Fruit fly (Drosophila melanogaster): ENCODE results near the gene CG1146.

The CG1146 gene

DNA sequence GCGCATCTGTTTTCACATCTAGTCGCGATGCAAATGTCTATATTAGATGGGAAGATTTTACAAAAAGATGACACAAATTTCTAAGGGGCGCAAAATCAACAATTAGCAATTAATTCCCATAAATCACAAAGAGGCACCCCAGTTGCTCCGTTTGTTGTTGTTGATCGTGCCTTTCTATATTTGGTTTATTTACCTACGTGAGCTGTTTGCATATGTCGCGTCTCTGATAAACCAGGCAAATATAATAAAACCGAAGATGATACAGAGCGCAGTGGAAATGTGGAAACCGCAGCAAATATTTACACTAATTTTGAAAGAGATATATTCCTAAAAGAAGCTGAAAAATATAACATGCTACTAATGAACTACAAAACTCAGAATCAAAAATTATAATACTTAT, 834 bp downstream of the CG1146 start (continued):
- no peak for TF ChIP-seq CG31224 (GFP tag; IDR thresholded peaks at IDR 0.05)
- no peak for TF ChIP-seq bowl (GFP tag; IDR thresholded peaks at IDR 0.05)
- peak; percentile 40; the same call in 1 of the 2 replicates for TF ChIP-seq CG17328 (GFP tag; IDR thresholded peaks at IDR 0.05)
- TF ChIP-seq CG7963 (GFP tag; IDR thresholded peaks at IDR 0.05; ENCODE audit: partially characterized antibody) = no peak
- TF ChIP-seq cg (GFP tag; optimal IDR thresholded peaks at IDR 0.05) = no peak
- peak; percentile 21 for TF ChIP-seq CG33213 (GFP tag; optimal IDR thresholded peaks at IDR 0.05)
- TF ChIP-seq pho (GFP tag; optimal IDR thresholded peaks at IDR 0.05) = no peak
- TF ChIP-seq Neu2 (GFP tag; optimal IDR thresholded peaks at IDR 0.05; ENCODE audit: borderline replicate concordance) = no peak
- TF ChIP-seq CG4820 (GFP tag; optimal IDR thresholded peaks at IDR 0.05) = peak; percentile 7
- peak; percentile 20 for TF ChIP-seq CG10654 (GFP tag; optimal IDR thresholded peaks at IDR 0.05)
- peak; percentile 80 for TF ChIP-seq CG7987 (GFP tag; optimal IDR thresholded peaks at IDR 0.05)
- peak; percentile 56 for TF ChIP-seq CG2202 (tag; optimal IDR thresholded peaks at IDR 0.05)
- no peak for TF ChIP-seq Rfx (GFP tag; IDR thresholded peaks at IDR 0.05)
- no peak for TF ChIP-seq fru (optimal IDR thresholded peaks at IDR 0.05)
- no peak for TF ChIP-seq CG32767 (GFP tag; IDR thresholded peaks at IDR 0.05)
- no peak; the same call in 2 of the 3 replicates for TF ChIP-seq otp (GFP tag; IDR thresholded peaks at IDR 0.05)
- TF ChIP-seq fd102C (GFP tag; optimal IDR thresholded peaks at IDR 0.05) = peak; percentile 85
- no peak for TF ChIP-seq CG9817 (tag; optimal IDR thresholded peaks at IDR 0.05)
- TF ChIP-seq CG14050 (GFP tag; IDR thresholded peaks at IDR 0.05) = no peak
- TF ChIP-seq kay (GFP tag; optimal IDR thresholded peaks at IDR 0.05) = no peak
- TF ChIP-seq Camta (GFP tag; optimal IDR thresholded peaks at IDR 0.05) = peak; percentile 62
- TF ChIP-seq hkb (optimal IDR thresholded peaks at IDR 0.05) = no peak
- peak; percentile 59 for TF ChIP-seq hkb (GFP tag; IDR thresholded peaks at IDR 0.05)
- TF ChIP-seq CG11398 (GFP tag; optimal IDR thresholded peaks at IDR 0.05) = no peak
- TF ChIP-seq CG3726 (GFP tag; IDR thresholded peaks at IDR 0.05) = no peak
- TF ChIP-seq CG31441 (GFP tag; IDR thresholded peaks at IDR 0.05) = peak; percentile 40; the same call in 1 of the 2 replicates
- TF ChIP-seq Drgx (GFP tag; IDR thresholded peaks at IDR 0.05) = no peak
- TF ChIP-seq pnt (GFP tag; optimal IDR thresholded peaks at IDR 0.05) = no peak
- TF ChIP-seq CG3281 (GFP tag; optimal IDR thresholded peaks at IDR 0.05) = peak; percentile 46
- no peak for TF ChIP-seq CG14441 (GFP tag; IDR thresholded peaks at IDR 0.05)
- peak; percentile 36 for TF ChIP-seq CG8924 (tag; optimal IDR thresholded peaks at IDR 0.05)
- peak; percentile 85 for TF ChIP-seq MTF-1 (GFP tag; optimal IDR thresholded peaks at IDR 0.05; ENCODE audit: borderline replicate concordance)
- peak; percentile 37; the same call in 1 of the 2 replicates for TF ChIP-seq Atf6 (GFP tag; IDR thresholded peaks at IDR 0.05)
- TF ChIP-seq CG2875 (GFP tag; optimal IDR thresholded peaks at IDR 0.05) = peak; percentile 59
- no peak for TF ChIP-seq peb (GFP tag; IDR thresholded peaks at IDR 0.05)
- peak; percentile 35 for TF ChIP-seq CG33557 (GFP tag; optimal IDR thresholded peaks at IDR 0.05)
- no peak for TF ChIP-seq MBD-R2 (GFP tag; IDR thresholded peaks at IDR 0.05)
- TF ChIP-seq Lpt (GFP tag; optimal IDR thresholded peaks at IDR 0.05) = no peak
- TF ChIP-seq fd3F (GFP tag; optimal IDR thresholded peaks at IDR 0.05) = no peak
- peak; percentile 59 for TF ChIP-seq CG31365 (tag; optimal IDR thresholded peaks at IDR 0.05)
- TF ChIP-seq D (optimal IDR thresholded peaks at IDR 0.05) = no peak
- peak; percentile 49 for TF ChIP-seq D (GFP tag; optimal IDR thresholded peaks at IDR 0.05)
- no peak for TF ChIP-seq CG32532 (GFP tag; IDR thresholded peaks at IDR 0.05)
- no peak for TF ChIP-seq YL-1 (GFP tag; optimal IDR thresholded peaks at IDR 0.05)
- no peak for TF ChIP-seq CG13894 (tag; optimal IDR thresholded peaks at IDR 0.05)
- peak; percentile 48 for TF ChIP-seq CG15011 (GFP tag; optimal IDR thresholded peaks at IDR 0.05)
- peak; percentile 30 for TF ChIP-seq CG2712 (tag; optimal IDR thresholded peaks at IDR 0.05)
- no peak for TF ChIP-seq CG16813 (GFP tag; IDR thresholded peaks at IDR 0.05; ENCODE audit: partially characterized antibody)
- no peak for TF ChIP-seq nerfin-2 (GFP tag; IDR thresholded peaks at IDR 0.05; ENCODE audit: partially characterized antibody)
- TF ChIP-seq CG12219 (GFP tag; optimal IDR thresholded peaks at IDR 0.05) = no peak
- no peak for TF ChIP-seq ro (GFP tag; IDR thresholded peaks at IDR 0.05)
- no peak for TF ChIP-seq repo (GFP tag; optimal IDR thresholded peaks at IDR 0.05)
- TF ChIP-seq zen (tag; optimal IDR thresholded peaks at IDR 0.05) = peak; percentile 33
